Worm (Caenorhabditis elegans): Measurements from ENCODE around the gene pals-21.

- TF ChIP-seq jun-1 (tag; optimal IDR thresholded peaks at IDR 0.05) (no peak), hmg-1.1 (GFP tag; IDR thresholded peaks at IDR 0.05) (peak; percentile 91), snpc-4 (tag; optimal IDR thresholded peaks at IDR 0.05) (no peak), lir-3 (tag; optimal IDR thresholded peaks at IDR 0.05) (no peak), pqm-1 (tag; optimal IDR thresholded peaks at IDR 0.05) (no peak), egl-27 (tag; optimal IDR thresholded peaks at IDR 0.05) (no peak), unc-62 (GFP tag; optimal IDR thresholded peaks at IDR 0.05 in 1 of 2) (no peak), unc-62 (tag; optimal IDR thresholded peaks at IDR 0.05) (no peak)
Measured at ce11 chrIII:1424305-1424704, 43.9 kb upstream of the pals-21 start.

All from whole organism, L4 larva.